Fruit fly (Drosophila melanogaster): Measurements from ENCODE around the gene Tm2.

Gene Tm2

dm6 chr3R:15275158-15275623 is 34.8 kb upstream of the Tm2 start, which contains the start of the genes Cp190 and CG4338 (continued):
- TF ChIP-seq lov (optimal IDR thresholded peaks at IDR 0.05) (no peak), lov (GFP tag; IDR thresholded peaks at IDR 0.05) (peak; percentile 94), CG9727 (GFP tag; optimal IDR thresholded peaks at IDR 0.05) (peak; percentile 99), CG14710 (tag; optimal IDR thresholded peaks at IDR 0.05) (peak; percentile 99), danr (GFP tag; IDR thresholded peaks at IDR 0.05) (peak; percentile 96), cas (GFP tag; IDR thresholded peaks at IDR 0.05) (peak; percentile 88), hth (optimal IDR thresholded peaks at IDR 0.05) (no peak), tna (GFP tag; IDR thresholded peaks at IDR 0.05; ENCODE audit: partially characterized antibody) (peak; percentile 49), Eip74EF (GFP tag; optimal IDR thresholded peaks at IDR 0.05) (peak in 1 of 2 experiments; percentile 98), gcm (GFP tag; optimal IDR thresholded peaks at IDR 0.05) (peak; percentile 99), Ets65A (GFP tag) (peak; percentile 99), CG12219 (GFP tag; optimal IDR thresholded peaks at IDR 0.05) (peak; percentile 97), Poxn (GFP tag; IDR thresholded peaks at IDR 0.05) (peak; percentile 89), CG15011 (GFP tag; optimal IDR thresholded peaks at IDR 0.05) (peak; percentile 96), slbo (GFP tag; IDR thresholded peaks at IDR 0.05) (peak; percentile 97), stc (GFP tag; IDR thresholded peaks at IDR 0.05) (peak; percentile 96), chm (GFP tag; IDR thresholded peaks at IDR 0.05) (peak; percentile 93), CG31388 (GFP tag; optimal IDR thresholded peaks at IDR 0.05) (peak; percentile 95), Blimp-1 (GFP tag; optimal IDR thresholded peaks at IDR 0.05) (peak; percentile 97), Chrac-16 (GFP tag; optimal IDR thresholded peaks at IDR 0.05) (peak; percentile 98), Nf-YC (tag; optimal IDR thresholded peaks at IDR 0.05) (peak; percentile 94), CG13296 (GFP tag; optimal IDR thresholded peaks at IDR 0.05) (peak; percentile 99), repo (GFP tag; optimal IDR thresholded peaks at IDR 0.05) (peak; percentile 66), Camta (GFP tag; optimal IDR thresholded peaks at IDR 0.05) (peak; percentile 93), CG9609 (GFP tag; optimal IDR thresholded peaks at IDR 0.05) (peak; percentile 89), Max (GFP tag; optimal IDR thresholded peaks at IDR 0.05) (peak; percentile 98), pb (GFP tag; optimal IDR thresholded peaks at IDR 0.05) (peak; percentile 72), CG10267 (tag; optimal IDR thresholded peaks at IDR 0.05) (peak; percentile 96), CG8944 (GFP tag; optimal IDR thresholded peaks at IDR 0.05) (peak; percentile 84), Hand (GFP tag; optimal IDR thresholded peaks at IDR 0.05) (peak; percentile 95), CG10209 (GFP tag; optimal IDR thresholded peaks at IDR 0.05) (peak; percentile 98), tup (GFP tag; optimal IDR thresholded peaks at IDR 0.05) (peak; percentile 91), ham (GFP tag; IDR thresholded peaks at IDR 0.05) (peak; percentile 89), zfh1 (GFP tag; IDR thresholded peaks at IDR 0.05) (peak; percentile 96), bab2 (GFP tag; optimal IDR thresholded peaks at IDR 0.05) (peak; percentile 93), ttk (GFP tag; IDR thresholded peaks at IDR 0.05) (peak; percentile 96), CG18619 (GFP tag; optimal IDR thresholded peaks at IDR 0.05) (peak; percentile 98), CrebB (tag; optimal IDR thresholded peaks at IDR 0.05) (peak; percentile 98), CG14441 (GFP tag; IDR thresholded peaks at IDR 0.05) (peak; percentile 95), CG11696 (GFP tag; IDR thresholded peaks at IDR 0.05) (peak; percentile 80), Drgx (GFP tag; IDR thresholded peaks at IDR 0.05) (peak; percentile 95), eve (GFP tag; optimal IDR thresholded peaks at IDR 0.05) (peak in 1 of 2 experiments; percentile 61), CG6765 (GFP tag; optimal IDR thresholded peaks at IDR 0.05) (peak; percentile 96), CG8924 (tag; optimal IDR thresholded peaks at IDR 0.05) (peak; percentile 99), CG14965 (GFP tag; optimal IDR thresholded peaks at IDR 0.05; ENCODE audit: borderline replicate concordance) (no peak), chif (GFP tag; optimal IDR thresholded peaks at IDR 0.05) (peak; percentile 84 to 95), bsh (GFP tag; optimal IDR thresholded peaks at IDR 0.05) (peak; percentile 87 to 98), CTCF (GFP tag; optimal IDR thresholded peaks at IDR 0.05) (peak; percentile 68), maf-S (GFP tag; optimal IDR thresholded peaks at IDR 0.05) (peak; percentile 83), Ssrp (tag; optimal IDR thresholded peaks at IDR 0.05) (peak; percentile 99), CG9876 (GFP tag; optimal IDR thresholded peaks at IDR 0.05) (peak; percentile 66), B-H1 (GFP tag; IDR thresholded peaks at IDR 0.05) (peak; percentile 91)
